Fruit fly (Drosophila melanogaster): ENCODE results near the gene Rack1.
"Not testable (repeated sequence)": the region's sequence is repeated elsewhere in the genome, so short reads cannot be mapped to it uniquely, and the experiment has no call there.

The Rack1 gene

DNA sequence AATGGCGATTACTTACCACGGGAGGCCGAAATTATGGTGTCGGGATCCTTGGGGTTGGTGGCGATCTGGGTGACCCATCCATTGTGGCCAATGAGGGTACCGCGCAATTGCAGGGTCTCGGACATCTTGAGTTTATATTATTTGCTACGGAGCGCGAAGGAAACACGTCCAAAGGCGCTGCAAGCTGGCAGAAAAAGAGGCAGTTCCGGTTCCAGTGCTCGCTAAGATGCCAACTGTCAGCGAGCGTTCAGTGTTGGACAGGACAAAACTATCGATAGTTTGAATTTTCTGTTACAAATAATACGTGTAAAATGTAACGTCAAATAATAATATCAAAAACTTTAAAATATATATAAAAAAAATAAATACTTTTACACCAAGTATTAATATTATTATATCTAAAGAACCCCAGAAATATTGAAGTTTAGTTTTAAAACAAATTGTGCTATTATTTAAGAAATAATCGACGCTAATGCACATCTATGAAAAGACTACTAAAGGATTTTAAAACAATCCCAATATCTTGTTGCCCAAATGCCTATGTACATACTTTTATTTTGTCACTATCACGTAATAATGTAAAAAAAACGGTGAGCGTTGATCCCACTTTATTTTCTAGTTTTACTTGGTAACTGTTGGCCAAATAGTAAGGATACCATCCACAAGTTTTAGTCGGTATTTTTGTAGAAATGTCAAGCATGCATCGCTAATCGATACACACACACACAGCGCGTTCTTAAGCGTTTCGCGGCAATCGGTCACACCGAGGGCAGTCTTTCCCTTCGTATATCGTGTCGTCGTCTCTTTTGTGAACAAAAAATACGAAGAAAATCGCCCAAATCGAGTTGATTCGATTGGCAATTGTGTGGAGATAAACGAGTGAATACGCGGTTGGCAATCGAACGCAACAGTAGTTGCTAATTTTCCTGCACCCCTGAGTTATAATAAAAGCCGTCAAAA, at the start of gene Rack1, which contains the start of gene mts:
Gene Rack1 (minus strand): TSS at position 271 of the 960 bp plus-strand sequence.
Gene mts (plus strand): TSS at position 606 of the 960 bp plus-strand sequence.
- peak; percentile 81 for TF ChIP-seq CG17801 (GFP tag; optimal IDR thresholded peaks at IDR 0.05; ENCODE audit: partially characterized antibody)

DNA sequence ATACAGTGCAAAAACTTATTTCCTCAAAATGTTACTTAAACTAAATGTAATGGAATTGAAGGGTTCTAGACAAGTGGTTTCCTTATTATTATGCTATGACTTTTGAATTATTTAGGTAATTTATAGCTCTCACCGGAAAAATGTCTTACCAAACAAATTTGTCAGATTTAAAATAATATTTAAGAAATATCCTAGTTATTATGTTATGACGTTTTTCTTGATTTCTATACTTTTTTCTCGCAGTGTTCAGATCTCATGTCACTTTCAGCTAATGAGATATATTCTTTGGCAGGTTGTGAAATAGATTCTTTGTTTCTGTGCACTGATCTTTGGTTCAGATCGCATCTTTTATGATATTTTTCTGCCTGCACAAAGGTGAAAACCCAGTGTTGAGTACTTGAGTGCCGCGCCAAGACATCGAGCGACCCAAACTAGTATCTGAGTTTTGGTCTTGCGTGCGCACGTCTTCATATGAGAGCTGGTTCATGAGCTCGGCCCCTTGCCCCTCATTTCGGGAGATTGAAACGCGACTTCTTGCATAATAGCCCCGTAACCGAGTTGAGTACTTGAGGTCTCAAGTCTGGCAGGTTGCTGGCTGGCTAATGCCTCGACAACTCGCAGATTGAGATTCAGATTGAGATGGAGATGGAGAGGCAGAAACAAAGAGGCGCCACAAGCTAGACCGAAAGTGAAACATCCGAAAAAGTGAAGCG, 49.6 kb upstream of the Rack1 start:
- no peak for TF ChIP-seq CG17801 (GFP tag; optimal IDR thresholded peaks at IDR 0.05; ENCODE audit: partially characterized antibody)

DNA sequence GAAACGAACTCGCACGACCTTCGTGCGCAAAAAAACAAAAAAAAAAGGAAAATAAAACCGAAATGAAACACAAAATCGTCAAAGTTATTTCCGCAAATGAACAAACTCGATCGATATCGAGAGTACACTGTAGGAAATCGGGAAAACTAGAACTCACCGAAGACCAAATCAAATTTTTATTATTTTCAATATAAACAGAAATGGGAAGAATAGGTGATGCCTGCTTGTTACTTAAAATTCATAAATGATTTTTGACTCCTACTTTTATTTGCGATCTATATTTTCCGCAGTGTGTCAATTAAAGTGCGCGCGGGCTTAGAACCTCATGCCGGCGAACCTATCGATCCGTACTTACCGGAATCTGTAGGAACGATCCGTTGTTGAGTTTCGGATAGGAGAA, 48.6 kb upstream of the Rack1 start:
- TF ChIP-seq CG17801 (GFP tag; optimal IDR thresholded peaks at IDR 0.05; ENCODE audit: partially characterized antibody) = no peak

DNA sequence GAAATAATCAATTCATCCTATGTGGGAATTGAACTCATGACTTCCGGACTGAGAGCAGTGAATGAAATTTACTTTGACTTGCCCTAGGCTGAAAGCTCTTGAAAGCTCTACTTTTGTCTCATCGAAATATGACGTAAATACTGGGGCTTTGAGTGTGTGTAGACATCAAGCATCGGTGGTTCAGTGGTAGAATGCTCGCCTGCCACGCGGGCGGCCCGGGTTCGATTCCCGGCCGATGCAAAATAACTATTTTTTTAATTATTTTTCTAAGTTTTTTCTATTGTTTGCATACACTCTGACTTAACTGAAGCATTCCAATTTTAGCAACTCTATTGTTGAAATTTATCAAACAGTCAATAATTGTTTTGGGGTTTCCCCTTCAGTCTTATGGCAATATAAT, 45.6 kb upstream of the Rack1 start:
- no peak for TF ChIP-seq CG17801 (GFP tag; optimal IDR thresholded peaks at IDR 0.05; ENCODE audit: partially characterized antibody)

DNA sequence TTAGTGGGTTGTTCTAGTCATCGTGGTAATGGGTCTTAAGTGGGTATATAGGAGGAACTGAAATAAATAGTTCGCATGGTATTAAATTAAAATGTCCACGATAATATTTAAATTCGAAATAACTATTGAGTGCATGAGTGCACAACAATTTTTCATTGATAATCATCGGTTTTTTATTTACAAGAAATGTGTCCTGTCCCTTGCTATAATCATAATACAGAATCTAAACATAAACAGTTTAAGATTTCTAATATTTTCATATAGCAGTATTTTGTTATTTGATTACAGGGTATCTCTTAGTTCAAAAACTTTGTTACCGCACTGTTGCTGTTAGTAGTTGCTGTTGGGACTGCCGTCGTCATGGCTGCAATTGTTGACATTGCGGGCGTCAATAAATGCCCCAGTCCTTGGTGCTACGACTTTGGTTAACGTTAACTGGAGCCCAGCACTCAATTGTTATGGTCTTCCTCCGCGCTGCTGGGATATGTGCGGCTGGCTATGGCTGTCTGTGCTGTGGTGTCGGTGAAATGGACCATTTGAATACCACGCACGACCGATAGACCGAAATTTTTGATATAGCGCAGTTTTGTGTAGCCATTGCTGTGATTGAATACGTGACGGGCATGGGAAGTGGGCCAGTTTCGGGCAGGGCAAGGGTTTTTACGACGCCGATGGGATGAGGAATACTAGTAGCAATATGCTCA, 44.9 kb upstream of the Rack1 start:
- no peak for TF ChIP-seq CG17801 (GFP tag; optimal IDR thresholded peaks at IDR 0.05; ENCODE audit: partially characterized antibody)

DNA sequence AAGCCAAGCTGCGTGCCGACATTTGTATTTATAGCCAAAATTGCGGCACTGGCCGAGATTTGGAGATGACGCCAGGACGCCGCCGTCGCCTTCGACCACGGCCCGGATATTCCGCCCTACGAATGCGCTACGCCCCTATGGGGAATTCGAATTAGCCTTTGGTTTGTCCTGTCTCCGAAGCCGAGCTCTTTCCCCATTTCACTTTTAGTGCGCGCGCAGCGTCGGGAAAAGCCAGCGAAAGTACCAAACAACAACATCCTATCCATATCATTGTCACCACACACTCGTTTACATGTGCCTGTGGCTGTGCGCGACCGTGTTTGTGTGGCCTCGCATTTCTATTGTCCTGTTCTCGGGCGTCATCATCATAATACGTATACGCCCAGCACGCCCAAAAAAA, 44.2 kb upstream of the Rack1 start, which contains the start of gene Proc:
Gene Proc (minus strand): TSS at position 101 of the 400 bp plus-strand sequence.
- TF ChIP-seq CG17801 (GFP tag; optimal IDR thresholded peaks at IDR 0.05; ENCODE audit: partially characterized antibody) = no peak

DNA sequence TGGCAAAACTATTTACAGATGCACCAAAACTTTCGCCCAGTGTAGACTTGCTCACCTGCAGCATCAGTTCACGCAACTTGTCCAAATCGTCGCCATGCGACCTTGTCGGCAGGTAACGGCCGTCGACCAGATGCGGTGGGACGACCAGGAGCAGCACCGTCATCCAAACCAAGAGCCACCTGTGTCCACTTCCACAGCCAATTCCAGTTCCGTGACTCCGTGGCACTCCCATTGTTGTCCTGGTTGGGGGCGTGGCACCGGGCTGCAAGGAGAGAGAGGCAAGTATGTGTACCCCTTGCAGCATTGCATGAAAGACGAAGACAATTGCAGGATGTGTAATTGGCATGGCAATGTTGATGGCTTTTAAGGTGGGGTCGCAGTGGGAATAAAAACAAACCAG, 43.1 kb upstream of the Rack1 start:
- TF ChIP-seq CG17801 (GFP tag; optimal IDR thresholded peaks at IDR 0.05; ENCODE audit: partially characterized antibody) = no peak

DNA sequence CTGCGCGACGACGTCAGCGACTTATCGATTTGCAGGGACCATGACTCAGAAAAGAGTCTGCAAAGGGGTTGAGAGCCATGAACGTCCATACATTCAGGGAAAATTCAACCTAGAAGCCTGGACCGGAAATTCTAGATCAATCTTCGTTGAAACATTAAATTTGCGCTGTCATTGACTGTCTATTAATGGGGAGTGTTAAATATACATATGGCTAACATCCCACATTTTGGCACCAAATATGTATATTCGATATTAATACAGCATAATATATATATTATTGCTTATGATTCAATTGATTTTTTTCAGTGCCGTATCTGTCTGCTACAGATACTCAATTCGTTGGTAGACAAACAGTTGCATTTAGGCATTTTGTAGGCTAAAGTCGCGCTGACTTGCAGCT, 41.5 kb upstream of the Rack1 start:
- TF ChIP-seq CG17801 (GFP tag; optimal IDR thresholded peaks at IDR 0.05; ENCODE audit: partially characterized antibody) = no peak

DNA sequence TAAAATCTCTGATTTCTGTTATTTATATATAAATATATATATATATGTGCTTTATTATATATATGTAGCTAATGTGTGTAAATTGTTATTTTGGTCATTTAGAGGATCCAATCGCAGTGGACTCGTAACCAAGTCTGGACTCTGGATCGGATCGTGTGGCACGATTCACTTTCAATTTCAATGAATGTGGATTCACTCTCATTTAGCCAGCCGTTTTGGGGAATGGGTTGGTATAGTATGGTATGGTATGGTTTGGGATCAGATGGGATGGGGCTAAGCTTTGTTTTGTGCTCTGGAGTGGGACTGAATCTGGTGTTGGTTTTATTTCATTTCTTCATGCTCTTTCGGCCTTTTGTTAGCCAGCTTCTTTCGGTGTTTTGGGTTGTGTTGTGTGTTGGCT, 34.6 kb upstream of the Rack1 start:
- no peak for TF ChIP-seq CG17801 (GFP tag; optimal IDR thresholded peaks at IDR 0.05; ENCODE audit: partially characterized antibody)

DNA sequence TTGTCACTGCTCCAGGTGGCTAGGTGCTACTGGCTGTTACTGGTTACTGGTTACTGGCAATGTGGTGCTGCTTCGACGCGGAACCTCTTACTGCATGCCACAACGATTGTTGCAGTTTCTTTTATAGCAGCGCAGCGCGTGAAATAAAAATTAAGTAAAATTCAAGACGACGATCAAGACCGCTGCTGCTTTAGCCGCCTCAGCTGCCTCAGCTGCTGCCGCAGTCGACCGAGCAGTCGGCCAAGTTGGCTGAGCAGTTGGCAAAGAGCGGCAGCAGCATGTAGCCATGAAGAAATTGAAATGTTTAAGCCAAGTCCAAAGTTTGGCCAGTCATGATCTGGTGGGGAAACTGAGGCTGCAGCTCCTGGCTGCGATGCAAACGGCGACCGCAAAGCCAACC, 33.6 kb upstream of the Rack1 start, which contains the start of gene TwdlE:
Gene TwdlE (minus strand): TSS at position 101 of the 400 bp plus-strand sequence.
- TF ChIP-seq CG17801 (GFP tag; optimal IDR thresholded peaks at IDR 0.05; ENCODE audit: partially characterized antibody) = no peak

DNA sequence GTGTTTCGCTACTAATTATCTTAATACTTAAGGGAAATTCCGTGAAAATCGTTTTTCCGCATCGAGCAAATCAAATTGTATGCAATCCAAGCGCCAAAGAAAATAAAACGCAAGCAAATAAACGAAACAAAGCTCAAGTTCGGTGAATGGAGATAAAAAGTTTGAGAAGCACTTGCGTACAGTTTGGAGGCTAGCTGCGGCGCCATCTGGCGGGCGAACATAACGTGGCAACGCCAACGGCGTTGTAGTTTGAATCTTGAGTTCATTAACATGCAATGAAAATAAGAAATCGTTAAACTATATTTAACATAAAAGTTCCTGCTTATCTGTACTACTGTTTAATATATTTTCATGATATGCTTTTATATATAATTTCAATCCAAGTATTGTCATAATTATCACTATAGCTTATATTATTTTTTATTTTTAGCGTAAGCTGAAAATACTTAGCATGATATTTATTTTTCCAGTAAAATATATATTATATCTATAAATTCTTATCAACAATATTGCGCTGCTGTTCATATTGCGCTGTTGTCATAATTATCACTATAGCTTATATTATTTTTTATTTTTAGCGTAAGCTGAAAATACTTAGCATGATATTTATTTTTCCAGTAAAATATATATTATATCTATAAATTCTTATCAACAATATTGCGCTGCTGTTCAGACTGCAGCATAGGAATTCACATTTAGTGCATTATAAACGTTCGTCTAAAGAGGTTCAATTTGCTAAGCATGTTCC, 29.4 kb upstream of the Rack1 start, which contains the start of gene lectin-28C:
Gene lectin-28C (plus strand): TSS at position 698 of the 748 bp plus-strand sequence.
- not testable (repeated sequence) for TF ChIP-seq CG17801 (GFP tag; optimal IDR thresholded peaks at IDR 0.05; ENCODE audit: partially characterized antibody)

DNA sequence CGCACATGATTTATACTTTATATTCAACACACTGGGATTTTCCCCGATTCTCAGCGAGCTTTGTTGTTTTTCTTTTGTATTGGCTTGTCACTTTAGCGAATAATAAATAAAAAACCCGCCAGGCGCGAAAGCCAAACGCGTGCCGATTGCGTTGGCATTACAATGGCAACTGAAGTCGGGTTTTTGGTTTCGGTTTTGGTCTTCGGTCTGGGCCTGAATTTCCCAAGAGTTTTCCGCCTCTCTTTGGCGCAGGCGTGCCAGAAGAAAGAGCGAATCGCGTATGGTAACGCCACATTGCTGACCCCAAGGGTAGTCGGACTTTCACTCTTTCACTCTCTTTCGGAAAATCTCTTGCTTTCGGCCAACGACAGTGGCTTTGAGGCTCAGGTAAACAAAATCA, 28.0 kb upstream of the Rack1 start, which contains the start of gene CG14535:
Gene CG14535 (minus strand): TSS at position 368 of the 400 bp plus-strand sequence.
- no peak for TF ChIP-seq CG17801 (GFP tag; optimal IDR thresholded peaks at IDR 0.05; ENCODE audit: partially characterized antibody)

DNA sequence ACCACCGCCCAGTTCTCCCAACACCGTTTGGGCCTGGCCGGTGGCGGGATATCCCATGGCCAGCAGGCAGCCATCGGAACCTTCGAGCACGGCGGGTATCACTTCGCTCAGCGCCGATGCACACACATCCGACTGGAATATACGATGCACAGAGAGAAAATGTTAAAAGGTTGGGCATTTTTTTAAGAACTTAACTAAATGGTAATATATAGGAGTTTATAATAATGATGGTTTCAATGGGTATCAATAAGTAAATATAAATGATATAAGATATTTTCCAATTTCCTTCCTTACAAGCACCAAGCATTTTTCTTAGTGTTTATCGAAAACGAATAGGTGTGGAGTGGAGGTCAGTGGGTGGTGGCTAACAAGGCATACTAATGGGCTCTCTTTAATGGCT, 24.5 kb upstream of the Rack1 start:
- TF ChIP-seq CG17801 (GFP tag; optimal IDR thresholded peaks at IDR 0.05; ENCODE audit: partially characterized antibody) = no peak

DNA sequence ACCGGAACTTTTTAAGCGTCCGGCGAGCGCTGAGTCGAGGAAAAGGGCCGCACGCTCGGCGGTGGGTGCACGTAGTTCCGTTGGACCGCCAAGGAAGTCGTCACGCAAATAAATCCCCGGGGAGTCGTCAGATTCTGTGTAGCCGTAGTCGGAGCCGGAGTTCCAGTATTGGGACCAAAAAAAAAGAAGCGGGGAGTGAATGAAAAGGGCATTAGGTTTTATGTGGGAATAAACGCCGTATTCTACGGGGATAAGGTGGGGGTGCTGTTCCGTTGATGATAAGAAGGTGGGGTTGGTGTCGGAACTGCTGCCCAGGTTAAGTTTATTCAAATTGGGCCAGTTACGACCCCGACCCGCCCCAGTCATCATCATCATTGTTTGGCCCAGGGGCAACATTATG, 23.3 kb upstream of the Rack1 start:
- no peak for TF ChIP-seq CG17801 (GFP tag; optimal IDR thresholded peaks at IDR 0.05; ENCODE audit: partially characterized antibody)
